Worm (Caenorhabditis elegans): ENCODE data around the gene B0336.7.

The B0336.7 gene

ce11 chrIII:5674196-5674595, 23.0 kb downstream of the B0336.7 start:
- TF ChIP-seq pha-4 (GFP tag; IDR thresholded peaks at IDR 0.05) (no peak), pha-4 (tag; optimal IDR thresholded peaks at IDR 0.05) (no peak), aha-1 (tag) (peak; percentile 61)

DNA sequence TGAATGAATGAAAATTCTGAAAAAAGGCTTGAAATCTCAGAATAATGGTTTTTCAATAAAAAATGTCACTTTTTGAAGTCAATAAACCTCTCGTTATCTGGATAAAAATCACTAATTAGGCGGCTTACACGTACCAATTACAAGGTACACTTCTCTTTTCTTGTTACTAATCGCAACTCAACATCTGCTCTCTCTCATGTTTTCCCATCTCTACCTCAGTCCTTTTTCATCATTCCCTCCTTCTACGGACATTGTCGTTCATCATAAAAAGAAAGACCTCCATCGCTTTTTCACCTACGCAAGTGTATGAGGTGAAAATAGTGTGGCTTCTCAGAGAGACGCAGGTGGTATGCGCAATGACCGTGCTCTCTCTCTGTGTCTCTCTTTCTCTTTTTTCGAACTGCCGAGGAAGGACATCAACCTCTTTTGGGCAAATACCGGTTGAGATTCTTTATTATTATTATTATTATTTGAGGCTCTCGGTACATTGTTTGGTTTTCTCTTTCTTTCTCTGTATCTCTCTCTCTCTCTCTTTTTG, 29.1 kb downstream of the B0336.7 start:
- TF ChIP-seq F10B5.3 (tag; optimal IDR thresholded peaks at IDR 0.05) (no peak), mes-2 (tag; optimal IDR thresholded peaks at IDR 0.05; ENCODE audit: poor library complexity, severe bottlenecking) (peak; percentile 6), ceh-32 (tag; optimal IDR thresholded peaks at IDR 0.05; ENCODE audit: poor library complexity) (no peak), lin-1 (GFP tag; IDR thresholded peaks at IDR 0.05) (no peak), snpc-4 (tag; optimal IDR thresholded peaks at IDR 0.05) (no peak), lsy-2 (tag; optimal IDR thresholded peaks at IDR 0.05) (peak in 1 of 2 experiments; percentile 38), hlh-11 (tag; optimal IDR thresholded peaks at IDR 0.05) (peak; percentile 15), mep-1 (tag; optimal IDR thresholded peaks at IDR 0.05) (peak; percentile 28), spr-3 (GFP tag; optimal IDR thresholded peaks at IDR 0.05) (no peak), daf-16 (GFP tag; optimal IDR thresholded peaks at IDR 0.05) (no peak), daf-16 (tag; optimal IDR thresholded peaks at IDR 0.05) (peak; percentile 19), nhr-28 (tag; optimal IDR thresholded peaks at IDR 0.05) (peak; percentile 21), pha-4 (GFP tag; IDR thresholded peaks at IDR 0.05) (no peak), pha-4 (tag; optimal IDR thresholded peaks at IDR 0.05) (peak; percentile 31), rbr-2 (tag; optimal IDR thresholded peaks at IDR 0.05) (peak; percentile 8)

DNA sequence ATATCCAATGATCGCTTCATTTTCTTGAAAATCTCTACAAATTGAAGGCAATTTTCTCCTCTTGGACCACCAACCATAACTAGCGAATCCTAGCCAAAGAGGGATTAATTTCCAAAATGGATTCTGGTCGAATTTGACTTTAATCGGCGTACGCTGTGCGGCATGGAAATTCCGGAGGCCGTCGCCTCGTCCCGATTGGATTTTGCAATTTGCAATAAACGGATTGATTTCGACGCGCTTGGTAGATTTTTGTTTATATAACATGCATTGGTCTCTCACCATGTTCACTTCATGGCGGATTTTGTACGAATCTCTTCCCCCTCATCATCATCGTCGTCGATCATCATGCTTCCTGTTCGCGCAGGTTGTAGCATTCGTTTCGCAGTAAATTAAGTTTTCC, 31.5 kb downstream of the B0336.7 start:
- TF ChIP-seq aly-2 (tag; optimal IDR thresholded peaks at IDR 0.05) (no peak), zip-2 (tag; optimal IDR thresholded peaks at IDR 0.05) (no peak), dpl-1 (GFP tag; optimal IDR thresholded peaks at IDR 0.05) (no peak), nhr-102 (tag; optimal IDR thresholded peaks at IDR 0.05) (no peak), unc-39 (tag; optimal IDR thresholded peaks at IDR 0.05) (no peak), snpc-1.2 (GFP tag; IDR thresholded peaks at IDR 0.05) (no peak), ceh-82 (tag; optimal IDR thresholded peaks at IDR 0.05) (no peak), hlh-30 (tag; optimal IDR thresholded peaks at IDR 0.05; ENCODE audit: insufficient read depth) (no peak), Y5F2A.4 (GFP tag; optimal IDR thresholded peaks at IDR 0.05) (no peak), nhr-41 (GFP tag; IDR thresholded peaks at IDR 0.05) (no peak), F49E8.2 (tag; optimal IDR thresholded peaks at IDR 0.05; ENCODE audit: borderline replicate concordance) (no peak), hlh-11 (tag; optimal IDR thresholded peaks at IDR 0.05) (no peak), zfp-3 (GFP tag; conservative IDR thresholded peaks at IDR 0.05) (no peak), hmg-1.1 (GFP tag; IDR thresholded peaks at IDR 0.05) (no peak), T26A8.4 (GFP tag; IDR thresholded peaks at IDR 0.05) (no peak), lim-7 (GFP tag; IDR thresholded peaks at IDR 0.05) (no peak)

ce11 chrIII:5665278-5665677, 31.9 kb downstream of the B0336.7 start:
- no peak for TF ChIP-seq madf-5 (GFP tag; IDR thresholded peaks at IDR 0.05)
- TF ChIP-seq ceh-28 (tag; optimal IDR thresholded peaks at IDR 0.05), result no peak
- no peak for TF ChIP-seq snpc-1.2 (GFP tag; IDR thresholded peaks at IDR 0.05)
- no peak for TF ChIP-seq tag-97 (GFP tag; IDR thresholded peaks at IDR 0.05)
- peak; percentile 13 for TF ChIP-seq mes-2 (tag; optimal IDR thresholded peaks at IDR 0.05; ENCODE audit: poor library complexity, severe bottlenecking)
- no peak for TF ChIP-seq mxl-3 (GFP tag; optimal IDR thresholded peaks at IDR 0.05)
- no peak for TF ChIP-seq lin-29 (GFP tag; IDR thresholded peaks at IDR 0.05)
- no peak for TF ChIP-seq ztf-7 (tag; optimal IDR thresholded peaks at IDR 0.05)
- no peak for TF ChIP-seq F10B5.3 (tag; optimal IDR thresholded peaks at IDR 0.05)
- no peak for TF ChIP-seq dmd-6 (GFP tag; IDR thresholded peaks at IDR 0.05)
- TF ChIP-seq zag-1 (tag; optimal IDR thresholded peaks at IDR 0.05), result no peak
- TF ChIP-seq pqm-1 (tag; optimal IDR thresholded peaks at IDR 0.05), result peak; percentile 1
- peak; percentile 31 for TF ChIP-seq nhr-28 (tag; optimal IDR thresholded peaks at IDR 0.05)

All from whole organism, L4 larva.